Worm (Caenorhabditis elegans): Measurements from ENCODE around the gene prmt-6.

prmt-6 gene

DNA sequence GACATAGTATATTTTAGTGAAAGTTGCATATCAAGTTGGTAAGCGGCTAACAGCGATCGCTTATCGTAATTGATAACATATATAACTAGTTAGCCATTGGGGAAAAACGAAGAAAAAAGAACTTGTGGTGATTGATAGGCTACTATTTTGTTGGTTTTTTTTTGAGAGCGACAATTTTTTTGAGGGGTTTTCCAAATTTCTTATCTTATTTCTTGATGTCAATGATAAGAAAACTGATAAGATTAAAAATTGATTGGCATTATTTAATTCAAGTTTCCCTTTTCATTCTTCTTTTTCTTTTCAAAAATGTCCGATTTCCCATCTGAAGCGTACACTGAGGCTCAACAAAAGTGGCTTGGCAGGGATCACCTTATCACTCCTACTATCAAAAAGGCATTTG is at the start of gene prmt-6:
prmt-6 (plus strand) TSS at position 252 of the 400 bp plus-strand sequence.
- TF ChIP-seq elt-2 (tag; optimal IDR thresholded peaks at IDR 0.05) = peak; percentile 80
- no peak for TF ChIP-seq C38D4.7 (GFP tag; optimal IDR thresholded peaks at IDR 0.05)

DNA sequence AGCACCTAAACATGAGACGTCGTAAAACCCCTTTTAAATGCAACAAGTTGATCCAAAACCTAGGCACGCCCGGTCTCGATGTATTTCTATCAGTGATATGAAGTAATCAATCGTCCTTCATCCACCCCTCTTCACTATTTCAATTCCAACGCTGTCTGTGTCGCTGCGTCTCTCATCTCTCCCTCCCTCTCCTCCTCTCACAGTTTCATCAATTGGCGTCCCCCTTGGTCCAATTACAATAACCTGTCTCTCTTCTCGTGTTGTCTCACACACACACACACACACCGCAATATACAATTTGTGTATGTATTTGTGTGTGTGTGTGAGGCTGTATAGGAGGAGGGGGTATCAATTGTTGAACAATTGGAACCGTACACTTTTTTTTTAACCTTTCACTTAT is 47.6 kb upstream of the prmt-6 start:
- TF ChIP-seq ref-2 (tag; optimal IDR thresholded peaks at IDR 0.05) (peak; percentile 19), nfya-1 (tag; optimal IDR thresholded peaks at IDR 0.05) (peak; percentile 51), syd-9 (tag; optimal IDR thresholded peaks at IDR 0.05) (no peak), tbx-2 (tag; optimal IDR thresholded peaks at IDR 0.05) (peak; percentile 13), pqm-1 (tag; optimal IDR thresholded peaks at IDR 0.05) (no peak), ceh-31 (tag; optimal IDR thresholded peaks at IDR 0.05) (peak; percentile 39), hlh-8 (tag; optimal IDR thresholded peaks at IDR 0.05) (no peak), pros-1 (tag; optimal IDR thresholded peaks at IDR 0.05) (no peak)

DNA sequence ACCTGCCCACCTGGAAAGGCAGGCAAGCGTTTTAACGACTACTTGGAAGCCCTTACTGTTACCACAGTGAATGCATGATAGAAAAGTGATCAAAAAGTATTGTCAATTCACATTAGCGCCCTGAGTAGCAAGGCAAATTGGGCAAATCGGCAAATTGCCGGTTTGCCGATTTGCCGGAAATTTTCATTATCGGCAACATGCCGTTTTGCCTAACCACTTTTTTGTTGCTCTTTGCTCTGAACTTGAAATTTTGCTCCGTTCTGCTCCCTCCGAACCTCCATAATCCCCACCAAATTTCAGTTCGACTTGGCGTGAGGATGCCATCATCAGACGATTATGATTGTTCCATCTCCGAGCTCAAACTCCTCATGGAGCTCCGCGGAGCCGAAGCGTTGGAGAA is 47.0 kb upstream of the prmt-6 start, which contains the start of gene mca-2:
mca-2 (plus strand) TSS at position 301 of the 400 bp plus-strand sequence.
- TF ChIP-seq sox-2 (GFP tag; IDR thresholded peaks at IDR 0.05) (no peak), mec-3 (tag; optimal IDR thresholded peaks at IDR 0.05; ENCODE audit: borderline replicate concordance) (no peak), K09A11.1 (tag; optimal IDR thresholded peaks at IDR 0.05; ENCODE audit: insufficient read depth) (no peak), pha-4 (tag; optimal IDR thresholded peaks at IDR 0.05) (no peak), unc-42 (tag; optimal IDR thresholded peaks at IDR 0.05) (no peak), ceh-45 (GFP tag; IDR thresholded peaks at IDR 0.05) (no peak), ceh-18 (tag; optimal IDR thresholded peaks at IDR 0.05) (no peak), madf-2 (tag; optimal IDR thresholded peaks at IDR 0.05) (no peak), pag-3 (tag; optimal IDR thresholded peaks at IDR 0.05; ENCODE audit: borderline replicate concordance) (no peak), gmeb-2 (tag; optimal IDR thresholded peaks at IDR 0.05) (no peak), eyg-1 (tag; optimal IDR thresholded peaks at IDR 0.05) (no peak), elt-2 (tag; optimal IDR thresholded peaks at IDR 0.05) (no peak), ceh-19 (GFP tag; optimal IDR thresholded peaks at IDR 0.05) (no peak), hlh-13 (GFP tag; optimal IDR thresholded peaks at IDR 0.05) (no peak), hlh-15 (tag; optimal IDR thresholded peaks at IDR 0.05) (no peak), odd-2 (tag; optimal IDR thresholded peaks at IDR 0.05) (no peak), dve-1 (tag; optimal IDR thresholded peaks at IDR 0.05) (no peak)

DNA sequence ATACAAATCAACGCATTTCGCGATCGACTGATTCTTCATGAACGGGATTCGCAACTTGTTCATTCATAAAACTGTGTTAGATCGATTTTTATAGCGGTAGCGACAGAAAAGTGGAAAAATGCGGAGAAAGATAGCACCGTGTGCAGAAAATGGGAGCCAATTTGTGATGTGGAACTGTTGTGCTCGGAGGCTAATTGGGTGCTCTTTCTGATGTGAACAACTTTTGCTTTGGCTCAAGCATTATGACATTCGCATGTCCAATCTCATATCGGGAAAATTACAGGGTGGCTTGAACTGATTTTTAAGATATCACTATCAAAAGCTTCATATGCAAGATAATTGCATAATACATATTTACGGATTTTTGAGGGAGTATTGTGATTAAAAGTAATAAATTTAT is 31.0 kb upstream of the prmt-6 start, which contains the start of gene C23H5.11:
C23H5.11 (minus strand) TSS at position 101 of the 400 bp plus-strand sequence.
- TF ChIP-seq Y22D7AL.16 (tag; optimal IDR thresholded peaks at IDR 0.05) (no peak), unc-55 (GFP tag; optimal IDR thresholded peaks at IDR 0.05) (no peak), fkh-6 (tag; optimal IDR thresholded peaks at IDR 0.05) (no peak), elt-4 (tag; optimal IDR thresholded peaks at IDR 0.05) (no peak), eyg-1 (tag; optimal IDR thresholded peaks at IDR 0.05) (no peak), pat-9 (tag; optimal IDR thresholded peaks at IDR 0.05) (no peak), tbx-7 (tag; optimal IDR thresholded peaks at IDR 0.05) (no peak), nhr-232 (tag; optimal IDR thresholded peaks at IDR 0.05) (no peak), ref-2 (tag; optimal IDR thresholded peaks at IDR 0.05) (no peak), lin-11 (tag; optimal IDR thresholded peaks at IDR 0.05) (no peak), rnt-1 (tag; optimal IDR thresholded peaks at IDR 0.05) (no peak), nhr-11 (tag; optimal IDR thresholded peaks at IDR 0.05) (no peak), zip-5 (tag; optimal IDR thresholded peaks at IDR 0.05) (no peak), unc-3 (GFP tag; conservative IDR thresholded peaks at IDR 0.05) (no peak), unc-3 (tag; optimal IDR thresholded peaks at IDR 0.05) (no peak), dve-1 (tag; optimal IDR thresholded peaks at IDR 0.05) (no peak)

All from whole organism, late embryonic.